Fruit fly (Drosophila melanogaster) whole organism, embryonic: ENCODE data around the gene CG7766.
A peak's percentile ranks its signal among the peaks of the same experiment; 100 is the strongest.

Experiments used
- Antp ChIP-seq: fragments of 200-800 bp; sonication (Bioruptor generic); optimal IDR thresholded peaks from 3 replicates; lab custom pipeline; 2016; ENCODE audit warnings: missing biosample characterization, missing genetic modification characterization
- C15 ChIP-seq: fragments of 200-800 bp; sonication (Bioruptor generic); IDR thresholded peaks from 3 replicates; pipeline ENCODE4 v1.3.6; 2022; ENCODE audit warnings: missing biosample characterization, missing genetic modification characterization
- CG11695 ChIP-seq: fragments of 200-800 bp; sonication (Bioruptor generic); IDR thresholded peaks from 3 replicates; pipeline ENCODE4 v1.3.6; 2022; ENCODE audit warnings: missing biosample characterization, missing genetic modification characterization
- CG12104 ChIP-seq: fragments of 200-800 bp; sonication (Bioruptor generic); optimal IDR thresholded peaks from 3 replicates; lab custom pipeline; 2016; ENCODE audit warnings: missing biosample characterization, missing genetic modification characterization
- CG13123 ChIP-seq: fragments of 200-800 bp; sonication (Bioruptor generic); optimal IDR thresholded peaks from 2 replicates; lab custom pipeline; 2016; ENCODE audit warnings: missing biosample characterization, missing genetic modification characterization
- CG17802 ChIP-seq: fragments of 200-800 bp; sonication (Bioruptor generic); optimal IDR thresholded peaks from 2 replicates; lab custom pipeline; 2018; ENCODE audit warnings: missing biosample characterization, mild to moderate bottlenecking, missing genetic modification characterization, moderate library complexity
- CG18476 ChIP-seq: fragments of 200-800 bp; sonication (Bioruptor generic); optimal IDR thresholded peaks from 2 replicates; lab custom pipeline; 2016; ENCODE audit warnings: missing biosample characterization, mild to moderate bottlenecking, missing genetic modification characterization
- CG30431 ChIP-seq: fragments of 200-800 bp; sonication (Bioruptor generic); optimal IDR thresholded peaks from 2 replicates; lab custom pipeline; 2017; ENCODE audit warnings: missing biosample characterization, missing genetic modification characterization
- CG3995 ChIP-seq: fragments of 200-800 bp; sonication (Bioruptor generic); optimal IDR thresholded peaks from 3 replicates; lab custom pipeline; 2016; ENCODE audit warnings: missing biosample characterization, missing genetic modification characterization
- CG43689 ChIP-seq: fragments of 200-800 bp; sonication (Bioruptor generic); IDR thresholded peaks from 2 replicates; pipeline ENCODE4 v1.3.6; 2022; ENCODE audit warnings: missing biosample characterization, missing genetic modification characterization
- CG5180 ChIP-seq: fragments of 200-800 bp; sonication (Bioruptor generic); optimal IDR thresholded peaks from 3 replicates; lab custom pipeline; 2017; ENCODE audit warnings: missing biosample characterization, missing genetic modification characterization, mild to moderate bottlenecking, moderate library complexity, missing genetic modification reagents
- CG7987 ChIP-seq: fragments of 200-800 bp; sonication (Bioruptor generic); optimal IDR thresholded peaks from 2 replicates; lab custom pipeline; 2018; ENCODE audit warnings: missing biosample characterization, mild to moderate bottlenecking, missing genetic modification characterization, moderate library complexity
- CG8388 ChIP-seq: fragments of 200-800 bp; sonication (Bioruptor generic); optimal IDR thresholded peaks from 2 replicates; lab custom pipeline; 2019; ENCODE audit warnings: missing biosample characterization, mild to moderate bottlenecking, missing genetic modification characterization, moderate library complexity
- CG9876 ChIP-seq: fragments of 200-800 bp; sonication (Bioruptor generic); optimal IDR thresholded peaks from 2 replicates; lab custom pipeline; 2016; ENCODE audit warnings: missing biosample characterization, missing genetic modification characterization
- Camta ChIP-seq: fragments of 200-800 bp; sonication (Bioruptor generic); optimal IDR thresholded peaks from 2 replicates; lab custom pipeline; 2016; ENCODE audit warnings: missing biosample characterization, missing genetic modification characterization
- CoRest ChIP-seq: fragments of 200-800 bp; sonication (Bioruptor generic); optimal IDR thresholded peaks from 3 replicates; lab custom pipeline; 2018; ENCODE audit warnings: missing biosample characterization, mild to moderate bottlenecking, missing genetic modification characterization, moderate library complexity
- Dek ChIP-seq: fragments of 200-800 bp; sonication (Bioruptor generic); optimal IDR thresholded peaks from 3 replicates; lab custom pipeline; 2019; ENCODE audit warnings: missing biosample characterization, mild to moderate bottlenecking, missing genetic modification characterization, moderate library complexity
- Eip74EF ChIP-seq, 2 experiments: fragments of 200-800 bp in 1 of 2; fragments of >200 bp in 1 of 2; sonication (Bioruptor generic) in 1 of 2; optimal IDR thresholded peaks; 2 replicates each; lab custom pipeline; 2017 to 2019; ENCODE audit warnings: missing biosample characterization in 2 of 2, missing genetic modification characterization in 2 of 2, mild to moderate bottlenecking in 1 of 2, moderate library complexity in 1 of 2
- Hand ChIP-seq: fragments of 200-800 bp; sonication (Bioruptor generic); optimal IDR thresholded peaks from 2 replicates; lab custom pipeline; 2017; ENCODE audit warnings: mild to moderate bottlenecking, missing biosample characterization, missing genetic modification reagents, missing genetic modification characterization
- HmgZ ChIP-seq: fragments of 200-800 bp; sonication (Bioruptor generic); optimal IDR thresholded peaks from 2 replicates; lab custom pipeline; 2018; ENCODE audit warnings: missing biosample characterization, mild to moderate bottlenecking, missing genetic modification characterization
- Mes4 ChIP-seq: fragments of 200-800 bp; sonication (Bioruptor generic); optimal IDR thresholded peaks from 2 replicates; lab custom pipeline; 2016; ENCODE audit warnings: missing biosample characterization, missing genetic modification characterization
- Neu2 ChIP-seq: fragments of 200-800 bp; sonication (Bioruptor generic); optimal IDR thresholded peaks from 3 replicates; lab custom pipeline; 2016; ENCODE audit warnings: missing biosample characterization, missing genetic modification characterization, borderline replicate concordance
- Pdp1 ChIP-seq, 2 experiments: fragments of 200-800 bp; sonication (Bioruptor generic); optimal IDR thresholded peaks; 3 replicates each; lab custom pipeline; 2016; ENCODE audit warnings: missing biosample characterization in 2 of 2, missing genetic modification characterization in 2 of 2, mild to moderate bottlenecking in 1 of 2, moderate library complexity in 1 of 2
- Sin3A ChIP-seq: fragments of >200 bp; optimal IDR thresholded peaks from 2 replicates; lab custom pipeline; 2018
- Sox100B ChIP-seq: fragments of 200-800 bp; sonication (Bioruptor generic); optimal IDR thresholded peaks from 3 replicates; lab custom pipeline; 2018; ENCODE audit warnings: missing biosample characterization, mild to moderate bottlenecking, missing genetic modification characterization
- Sry-δ ChIP-seq: fragments of 200-800 bp; sonication (Bioruptor generic); optimal IDR thresholded peaks from 2 replicates; lab custom pipeline; 2016; ENCODE audit warnings: missing biosample characterization, missing genetic modification characterization
- abd-A ChIP-seq: fragments of 200-800 bp; sonication (Bioruptor generic); optimal IDR thresholded peaks from 3 replicates; lab custom pipeline; 2019; ENCODE audit warnings: missing biosample characterization, mild to moderate bottlenecking, missing genetic modification characterization, moderate library complexity
- al ChIP-seq: fragments of 200-800 bp; sonication (Bioruptor generic); IDR thresholded peaks from 2 replicates; pipeline ENCODE4 v1.3.6; 2022; ENCODE audit warnings: missing biosample characterization, missing genetic modification characterization
- chn ChIP-seq: fragments of 200-800 bp; sonication (Bioruptor generic); optimal IDR thresholded peaks from 2 replicates; lab custom pipeline; 2016; ENCODE audit warnings: missing biosample characterization, missing genetic modification characterization
- dysf ChIP-seq: fragments of 200-800 bp; sonication (Bioruptor generic); IDR thresholded peaks from 3 replicates; pipeline ENCODE4 v1.3.6; 2022; ENCODE audit warnings: missing biosample characterization, missing genetic modification characterization
- eyg ChIP-seq: fragments of 200-800 bp; sonication (Bioruptor generic); optimal IDR thresholded peaks from 3 replicates; lab custom pipeline; 2016; ENCODE audit warnings: missing biosample characterization, missing genetic modification characterization
- gcm ChIP-seq: fragments of 200-800 bp; sonication (Bioruptor generic); optimal IDR thresholded peaks from 2 replicates; lab custom pipeline; 2019; ENCODE audit warnings: missing biosample characterization, mild to moderate bottlenecking, missing genetic modification characterization, moderate library complexity
- gem ChIP-seq: fragments of 200-800 bp; sonication (Bioruptor generic); optimal IDR thresholded peaks from 2 replicates; lab custom pipeline; 2019; ENCODE audit warnings: missing biosample characterization, mild to moderate bottlenecking, missing genetic modification characterization, moderate library complexity
- grau ChIP-seq: fragments of 200-800 bp; optimal IDR thresholded peaks from 3 replicates; lab custom pipeline; 2019; ENCODE audit warnings: missing biosample characterization, mild to moderate bottlenecking, missing genetic modification characterization, moderate library complexity
- gsb-n ChIP-seq: fragments of 200-800 bp; sonication (Bioruptor generic); optimal IDR thresholded peaks from 3 replicates; lab custom pipeline; 2018; ENCODE audit warnings: missing biosample characterization, mild to moderate bottlenecking, missing genetic modification characterization
- hkb ChIP-seq, 2 experiments: fragments of 200-800 bp in 1 of 2; fragments of >200 bp in 1 of 2; sonication (Bioruptor generic) in 1 of 2; IDR thresholded peaks in 1 of 2; optimal IDR thresholded peaks in 1 of 2; 2 replicates each; pipeline versions ENCODE4 v1.3.6 to Lab custom; 2017 to 2022; ENCODE audit warnings: missing biosample characterization in 1 of 2, missing genetic modification characterization in 1 of 2
- lmd ChIP-seq: fragments of 200-800 bp; sonication (Bioruptor generic); IDR thresholded peaks from 2 replicates; pipeline ENCODE4 v1.3.6; 2022; ENCODE audit warnings: missing biosample characterization, missing genetic modification characterization
- mld ChIP-seq: fragments of 200-800 bp; sonication (Bioruptor generic); IDR thresholded peaks from 3 replicates; pipeline ENCODE4 v1.3.6; 2022; ENCODE audit warnings: missing biosample characterization, missing genetic modification characterization; ENCODE audit not compliant: partially characterized antibody
- nau ChIP-seq: fragments of 200-800 bp; sonication (Bioruptor generic); optimal IDR thresholded peaks from 3 replicates; lab custom pipeline; 2017; ENCODE audit warnings: missing biosample characterization, mild to moderate bottlenecking, missing genetic modification characterization, missing genetic modification reagents
- oc ChIP-seq: fragments of 200-800 bp; sonication (Bioruptor generic); optimal IDR thresholded peaks from 2 replicates; lab custom pipeline; 2018; ENCODE audit warnings: missing biosample characterization, mild to moderate bottlenecking, missing genetic modification characterization, moderate library complexity
- pan ChIP-seq, 4 experiments: fragments of >200 bp in 3 of 4; fragments of 200-800 bp in 1 of 4; sonication (Bioruptor generic) in 1 of 4; optimal IDR thresholded peaks in 3 of 4; IDR thresholded peaks in 1 of 4; 2 replicates each; pipeline versions ENCODE4 v1.3.6 to Lab custom; 2017 to 2022; ENCODE audit warnings: missing biosample characterization in 2 of 4, missing genetic modification characterization in 2 of 4, mixed read lengths in 1 of 4
- pfk ChIP-seq: fragments of 200-800 bp; sonication (Bioruptor generic); optimal IDR thresholded peaks from 2 replicates; lab custom pipeline; 2018; ENCODE audit warnings: missing biosample characterization, mild to moderate bottlenecking, missing genetic modification characterization, moderate library complexity
- pho ChIP-seq: fragments of 200-800 bp; sonication (Bioruptor generic); optimal IDR thresholded peaks from 2 replicates; lab custom pipeline; 2016; ENCODE audit warnings: missing biosample characterization, missing genetic modification characterization
- row ChIP-seq: fragments of 200-800 bp; sonication (Bioruptor generic); IDR thresholded peaks from 3 replicates; pipeline ENCODE4 v1.3.6; 2022; ENCODE audit warnings: missing biosample characterization, missing genetic modification characterization
- scrt ChIP-seq: fragments of 200-800 bp; sonication (Bioruptor generic); optimal IDR thresholded peaks from 2 replicates; lab custom pipeline; 2018; ENCODE audit warnings: missing biosample characterization, mild to moderate bottlenecking, missing genetic modification characterization, moderate library complexity
- sqz ChIP-seq: fragments of 200-800 bp; sonication (Bioruptor generic); optimal IDR thresholded peaks from 3 replicates; lab custom pipeline; 2018; ENCODE audit warnings: missing biosample characterization, mild to moderate bottlenecking, missing genetic modification characterization
- tap ChIP-seq: fragments of 200-800 bp; optimal IDR thresholded peaks from 3 replicates; lab custom pipeline; 2019; ENCODE audit warnings: missing biosample characterization, mild to moderate bottlenecking, missing genetic modification characterization, moderate library complexity
- usp ChIP-seq: fragments of >200 bp; optimal IDR thresholded peaks from 2 replicates; lab custom pipeline; 2017; ENCODE audit warnings: missing biosample characterization, missing genetic modification characterization

CG7766 gene

DNA sequence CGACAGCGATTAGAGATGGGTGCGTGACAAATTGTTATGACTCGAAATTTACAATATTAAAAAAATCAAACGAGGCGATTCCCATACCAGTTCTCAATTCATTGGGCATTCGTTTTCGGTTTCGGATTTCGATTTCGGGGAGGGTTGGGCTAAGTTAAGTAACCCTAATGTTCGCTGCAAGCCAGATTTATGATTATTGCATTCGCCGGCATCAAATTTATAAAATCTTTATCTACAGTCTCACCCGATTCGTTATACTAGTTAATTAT lies 24.4 kb upstream of the CG7766 start (continued):
- no peak for TF ChIP-seq dysf (GFP tag; lab: Robert Waterston, UW)
- peak; percentile 47 for TF ChIP-seq Sry-δ (GFP tag; lab: Kevin White, UChicago)
- TF ChIP-seq Pdp1 (GFP tag; optimal IDR thresholded peaks at IDR 0.05; lab: Kevin White, UChicago), result no peak
- no peak for TF ChIP-seq Hand (GFP tag; lab: Kevin White, UChicago)
- no peak for TF ChIP-seq Sin3A (lab: Kevin White, UChicago)
- TF ChIP-seq gsb-n (tag; lab: Kevin White, UChicago), result peak; percentile 84
- TF ChIP-seq oc (tag; lab: Kevin White, UChicago), result peak; percentile 16
- no peak for TF ChIP-seq CG3995
- TF ChIP-seq gcm (GFP tag; lab: Kevin White, UChicago), result no peak
- no peak for TF ChIP-seq Camta (GFP tag; lab: Kevin White, UChicago)
- TF ChIP-seq CG12104, result no peak
- TF ChIP-seq lmd (GFP tag; lab: Robert Waterston, UW), result no peak
- TF ChIP-seq Mes4 (GFP tag; lab: Kevin White, UChicago), result no peak
- TF ChIP-seq gem (tag; lab: Kevin White, UChicago), result no peak

DNA sequence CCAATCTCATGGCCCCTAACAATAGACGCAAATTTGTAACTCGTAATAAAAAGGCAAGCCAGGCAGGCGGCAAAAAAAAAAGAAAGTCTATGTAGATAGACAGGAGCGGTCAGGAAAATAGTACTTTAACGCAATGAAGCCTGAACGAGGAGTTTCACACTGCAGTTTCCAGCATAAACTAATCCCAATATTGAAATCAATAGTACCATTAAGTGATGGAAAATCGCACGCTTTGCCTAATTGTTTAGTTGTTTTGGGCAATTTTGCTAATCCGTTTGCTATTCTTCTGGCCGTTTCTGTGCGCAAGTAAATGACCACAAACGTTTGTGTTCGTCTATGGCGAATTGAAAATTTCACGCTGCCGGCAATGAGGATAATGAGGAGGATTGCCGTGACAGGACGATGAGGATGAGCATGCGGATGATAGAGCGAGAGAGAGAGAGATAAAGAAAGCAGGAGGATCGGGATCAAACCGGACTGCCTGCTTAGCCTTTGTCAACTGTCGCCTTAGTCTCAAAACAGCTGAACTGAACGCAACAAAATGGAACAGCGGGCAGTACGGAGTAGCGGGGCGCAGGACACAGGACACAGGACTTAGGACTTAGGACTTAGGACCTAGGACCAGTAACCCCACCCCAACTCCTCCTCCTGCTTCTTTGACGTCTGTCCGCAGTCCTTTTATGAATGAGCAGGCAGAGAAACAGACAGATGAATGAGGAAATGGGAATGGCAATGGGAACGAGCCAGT lies 23.9 kb upstream of the CG7766 start:
- TF ChIP-seq nau (GFP tag; lab: Kevin White, UChicago), result no peak
- no peak for TF ChIP-seq chn (GFP tag; lab: Kevin White, UChicago)
- no peak for TF ChIP-seq CG8388 (GFP tag; lab: Kevin White, UChicago)
- TF ChIP-seq CoRest, result peak; percentile 2
- TF ChIP-seq CG13123, result no peak
- TF ChIP-seq CG11695 (GFP tag; lab: Robert Waterston, UW), result 0 out of 3 replicates have a peak, but pooled peaks have one; percentile 31
- no peak for TF ChIP-seq Sox100B (GFP tag; lab: Kevin White, UChicago)
- no peak for TF ChIP-seq eyg (GFP tag; lab: Kevin White, UChicago)
- no peak for TF ChIP-seq hkb (optimal IDR thresholded peaks at IDR 0.05; lab: Kevin White, UChicago)
- peak; percentile 21; the same call in 1 of the 2 replicates for TF ChIP-seq hkb (GFP tag; IDR thresholded peaks at IDR 0.05; lab: Robert Waterston, UW)
- TF ChIP-seq usp, result no peak
- TF ChIP-seq row (GFP tag; lab: Robert Waterston, UW), result no peak
- no peak for TF ChIP-seq scrt (GFP tag; lab: Kevin White, UChicago)
- no peak for TF ChIP-seq tap (tag; lab: Kevin White, UChicago)
- TF ChIP-seq Neu2 (GFP tag; lab: Kevin White, UChicago), result no peak
- no peak for TF ChIP-seq al
- no peak for TF ChIP-seq pfk
- TF ChIP-seq CG43689 (GFP tag; lab: Robert Waterston, UW), result no peak
- TF ChIP-seq CG30431, result no peak
- TF ChIP-seq HmgZ, result no peak
- TF ChIP-seq Antp (GFP tag; lab: Kevin White, UChicago), result no peak
- peak; percentile 5 for TF ChIP-seq grau
- TF ChIP-seq CG18476 (GFP tag; lab: Kevin White, UChicago), result no peak
- no peak for TF ChIP-seq CG9876 (GFP tag; lab: Kevin White, UChicago)
- no peak for TF ChIP-seq abd-A (tag; lab: Kevin White, UChicago)
- TF ChIP-seq CG7987 (GFP tag; lab: Kevin White, UChicago), result no peak
- TF ChIP-seq sqz (GFP tag; lab: Kevin White, UChicago), result no peak
- TF ChIP-seq mld (GFP tag; lab: Robert Waterston, UW), result no peak
- TF ChIP-seq Dek (tag; lab: Kevin White, UChicago), result no peak
- TF ChIP-seq CG5180 (GFP tag; lab: Kevin White, UChicago), result no peak
- no peak for TF ChIP-seq Eip74EF (GFP tag; optimal IDR thresholded peaks at IDR 0.05; lab: Kevin White, UChicago)
- TF ChIP-seq pan (optimal IDR thresholded peaks at IDR 0.05; lab: Kevin White, UChicago), result no peak
- TF ChIP-seq pan (GFP tag; optimal IDR thresholded peaks at IDR 0.05 in 1 of 2, IDR thresholded peaks at IDR 0.05 in 1 of 2), result peak in 1 of 2 experiments; percentile 31
- no peak for TF ChIP-seq pho (GFP tag; lab: Kevin White, UChicago)
- no peak for TF ChIP-seq C15 (GFP tag; lab: Robert Waterston, UW)
- no peak for TF ChIP-seq CG17802 (tag; lab: Kevin White, UChicago)
